Worm (Caenorhabditis elegans): ENCODE measurements around the gene B0302.2.
A peak's percentile ranks its signal among the peaks of the same experiment; 100 is the strongest.

B0302.2 gene

DNA sequence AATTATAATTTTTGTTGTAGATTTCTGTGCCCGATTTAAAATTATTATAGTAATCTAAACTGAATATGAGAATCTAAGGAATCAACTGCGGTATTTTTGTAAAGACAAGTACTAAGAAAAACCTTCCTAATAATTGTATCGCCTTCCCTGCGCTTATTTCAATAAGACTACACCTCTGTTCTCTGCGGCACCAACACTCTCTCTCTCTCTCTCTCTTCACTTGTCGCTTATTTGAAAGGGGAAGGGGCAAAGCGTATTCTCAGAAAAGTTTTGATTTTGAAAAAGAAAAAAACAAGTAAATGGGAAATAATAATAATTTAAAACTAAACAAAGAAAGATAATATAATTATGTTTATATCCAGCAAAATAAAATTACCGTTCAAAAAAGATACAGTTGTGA lies 2.9 kb downstream of the B0302.2 start (continued):
- TF ChIP-seq fkh-3 (tag; optimal IDR thresholded peaks at IDR 0.05) = no peak
- no peak for TF ChIP-seq F49E8.2 (tag; optimal IDR thresholded peaks at IDR 0.05; ENCODE audit: insufficient read depth)
- TF ChIP-seq madf-10 (tag; optimal IDR thresholded peaks at IDR 0.05) = no peak
- no peak for TF ChIP-seq lsy-27 (tag; optimal IDR thresholded peaks at IDR 0.05; ENCODE audit: borderline replicate concordance, insufficient read depth)
- no peak for TF ChIP-seq dpff-1 (tag; optimal IDR thresholded peaks at IDR 0.05)
- peak; percentile 38 for TF ChIP-seq ZK185.1 (tag; optimal IDR thresholded peaks at IDR 0.05; ENCODE audit: poor library complexity, severe bottlenecking)
- TF ChIP-seq lin-40 (tag; optimal IDR thresholded peaks at IDR 0.05) = peak; percentile 84

DNA sequence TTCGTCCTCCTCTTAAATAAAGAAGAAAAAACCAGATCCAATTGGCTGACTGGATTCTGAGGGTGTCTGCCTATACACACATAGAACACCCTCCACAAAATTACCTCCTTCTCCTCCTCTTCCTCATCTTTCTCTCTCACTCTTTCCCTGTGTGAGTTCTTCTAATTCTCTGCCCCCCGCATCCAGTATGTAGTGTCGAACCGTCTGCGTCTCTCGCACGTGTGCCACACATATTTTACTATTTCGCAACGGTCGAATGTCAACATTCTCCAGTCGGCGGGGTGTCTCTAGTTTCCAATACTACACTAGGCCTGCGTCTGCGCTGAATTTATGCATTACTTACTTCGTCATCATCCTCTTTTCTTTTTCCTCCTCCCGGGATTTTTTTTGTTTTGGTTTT lies 6.0 kb downstream of the B0302.2 start:
- no peak for TF ChIP-seq let-526 (GFP tag; IDR thresholded peaks at IDR 0.05)
- no peak for TF ChIP-seq B0035.1 (tag; optimal IDR thresholded peaks at IDR 0.05)
- TF ChIP-seq attf-5 (GFP tag; optimal IDR thresholded peaks at IDR 0.05) = peak; percentile 33
- TF ChIP-seq F55B11.4 (tag; optimal IDR thresholded peaks at IDR 0.05; ENCODE audit: borderline replicate concordance, insufficient read depth) = no peak
- no peak for TF ChIP-seq bed-1 (GFP tag; IDR thresholded peaks at IDR 0.05)
- no peak for TF ChIP-seq B0019.2 (GFP tag; conservative IDR thresholded peaks at IDR 0.05)
- peak in 1 of 3 experiments; percentile 28 for TF ChIP-seq lin-35 (GFP tag; optimal IDR thresholded peaks at IDR 0.05)
- TF ChIP-seq nfyb-1 (GFP tag; IDR thresholded peaks at IDR 0.05) = 0 out of 2 replicates have a peak, but pooled peaks have one; percentile 56
- TF ChIP-seq dpff-1 (tag; optimal IDR thresholded peaks at IDR 0.05) = no peak
- TF ChIP-seq nhr-80 (tag; optimal IDR thresholded peaks at IDR 0.05) = peak; percentile 60
- TF ChIP-seq madf-3 (GFP tag; IDR thresholded peaks at IDR 0.05) = no peak
- no peak for TF ChIP-seq egl-18 (GFP tag; IDR thresholded peaks at IDR 0.05)
- peak; percentile 10 for TF ChIP-seq die-1 (tag; optimal IDR thresholded peaks at IDR 0.05)
- peak; percentile 60 for TF ChIP-seq lin-40 (tag; optimal IDR thresholded peaks at IDR 0.05)
- TF ChIP-seq ztf-26 (tag; optimal IDR thresholded peaks at IDR 0.05) = no peak
- TF ChIP-seq dox-1 (GFP tag; IDR thresholded peaks at IDR 0.05) = peak; percentile 77
- no peak for TF ChIP-seq aptf-3 (GFP tag; IDR thresholded peaks at IDR 0.05)
- TF ChIP-seq K11D2.4 (GFP tag; IDR thresholded peaks at IDR 0.05) = peak; percentile 50; the same call in 1 of the 2 replicates
- no peak for TF ChIP-seq lin-54 (GFP tag; optimal IDR thresholded peaks at IDR 0.05)
- no peak for TF ChIP-seq snpc-4 (GFP tag; optimal IDR thresholded peaks at IDR 0.05)
- peak in 2 of 4 experiments; percentile 30 to 48 for TF ChIP-seq snpc-4 (tag; optimal IDR thresholded peaks at IDR 0.05)
- no peak for TF ChIP-seq ztf-3 (GFP tag; optimal IDR thresholded peaks at IDR 0.05)
- TF ChIP-seq dpl-1 (GFP tag; optimal IDR thresholded peaks at IDR 0.05) = no peak
- no peak for TF ChIP-seq D2030.7 (GFP tag; IDR thresholded peaks at IDR 0.05)
- TF ChIP-seq ZK185.1 (tag; optimal IDR thresholded peaks at IDR 0.05; ENCODE audit: poor library complexity, severe bottlenecking) = peak; percentile 29
- 0 out of 2 replicates have a peak, but pooled peaks have one; percentile 25 for TF ChIP-seq ekl-4 (GFP tag; IDR thresholded peaks at IDR 0.05)
- TF ChIP-seq gei-17 (GFP tag; optimal IDR thresholded peaks at IDR 0.05) = peak; percentile 11
- TF ChIP-seq F39B2.1 (GFP tag; IDR thresholded peaks at IDR 0.05) = no peak
- no peak for TF ChIP-seq ceh-91 (GFP tag; IDR thresholded peaks at IDR 0.05)
- no peak for TF ChIP-seq Y79H2A.3 (GFP tag; conservative IDR thresholded peaks at IDR 0.05)
- TF ChIP-seq ztf-22 (GFP tag; optimal IDR thresholded peaks at IDR 0.05) = no peak
- TF ChIP-seq aptf-2 (GFP tag; conservative IDR thresholded peaks at IDR 0.05) = no peak
- TF ChIP-seq C06A6.2 (GFP tag; conservative IDR thresholded peaks at IDR 0.05) = no peak
- no peak for TF ChIP-seq unc-130 (GFP tag; optimal IDR thresholded peaks at IDR 0.05)
- TF ChIP-seq cebp-1 (GFP tag; IDR thresholded peaks at IDR 0.05) = peak; percentile 97
- TF ChIP-seq cebp-1 (tag; optimal IDR thresholded peaks at IDR 0.05) = peak; percentile 99
- no peak for TF ChIP-seq attf-6 (GFP tag; IDR thresholded peaks at IDR 0.05)
- TF ChIP-seq ama-1 (optimal IDR thresholded peaks at IDR 0.05) = no peak
- no peak for TF ChIP-seq ama-1 (GFP tag; optimal IDR thresholded peaks at IDR 0.05)
- peak; percentile 87 for TF ChIP-seq hmg-1.2 (GFP tag; IDR thresholded peaks at IDR 0.05)
- TF ChIP-seq nhr-90 (tag; optimal IDR thresholded peaks at IDR 0.05) = no peak
- peak; percentile 50 for TF ChIP-seq unc-62 (GFP tag; optimal IDR thresholded peaks at IDR 0.05)
- no peak for TF ChIP-seq Y53F4B.3 (GFP tag; IDR thresholded peaks at IDR 0.05)
- no peak for TF ChIP-seq hmg-20 (GFP tag; IDR thresholded peaks at IDR 0.05)
